Fruit fly (Drosophila melanogaster) whole organism: ENCODE measurements around the gene gish.

ENCODE experiments used
- CG8478 ChIP-seq: fragments of >200 bp; optimal IDR thresholded peaks from 2 replicates; lab custom pipeline; 2018; ENCODE audit warnings: inconsistent platforms
- Dll ChIP-seq: fragments of >200 bp; optimal IDR thresholded peaks from 2 replicates; lab custom pipeline; 2017
- EcR ChIP-seq, 2 experiments: fragments of >200 bp; optimal IDR thresholded peaks; 2 replicates each; lab custom pipeline; 2017; ENCODE audit warnings: missing biosample characterization in 2 of 2, missing genetic modification characterization in 2 of 2, missing genetic modification reagents in 2 of 2
- pan ChIP-seq: fragments of >200 bp; optimal IDR thresholded peaks from 2 replicates; lab custom pipeline; 2017
- psq ChIP-seq: fragments of >200 bp; optimal IDR thresholded peaks from 2 replicates; lab custom pipeline; 2017
- usp ChIP-seq: fragments of >200 bp; optimal IDR thresholded peaks from 2 replicates; lab custom pipeline; 2017; ENCODE audit warnings: missing biosample characterization, missing genetic modification characterization, mixed read lengths

gish gene

dm6 chr3R:16335438-16336073 is 63.3 kb downstream of the gish start:
- no peak for TF ChIP-seq CG8478 (lab: Kevin White, UChicago)
- TF ChIP-seq pan = no peak
- no peak for TF ChIP-seq Dll (lab: Kevin White, UChicago)
- no peak for TF ChIP-seq EcR (GFP tag; optimal IDR thresholded peaks at IDR 0.05; lab: Kevin White, UChicago)
- no peak for TF ChIP-seq usp
- no peak for TF ChIP-seq psq (lab: Kevin White, UChicago)

- TF ChIP-seq pan = no peak
- no peak for TF ChIP-seq psq (lab: Kevin White, UChicago)
- TF ChIP-seq Dll (lab: Kevin White, UChicago) = no peak
- TF ChIP-seq usp = no peak
- no peak for TF ChIP-seq EcR (GFP tag; optimal IDR thresholded peaks at IDR 0.05; lab: Kevin White, UChicago)
- no peak for TF ChIP-seq CG8478 (lab: Kevin White, UChicago)
These were observed 64.2 kb downstream of the gish start for dm6 chr3R:16336327-16337052.

dm6 chr3R:16337053-16337385 is 64.8 kb downstream of the gish start:
- no peak for TF ChIP-seq Dll (lab: Kevin White, UChicago)
- no peak for TF ChIP-seq CG8478 (lab: Kevin White, UChicago)
- no peak for TF ChIP-seq usp
- no peak for TF ChIP-seq EcR (GFP tag; optimal IDR thresholded peaks at IDR 0.05; lab: Kevin White, UChicago)
- no peak for TF ChIP-seq psq (lab: Kevin White, UChicago)
- TF ChIP-seq pan = no peak

- no peak for TF ChIP-seq Dll (lab: Kevin White, UChicago)
- no peak for TF ChIP-seq EcR (GFP tag; optimal IDR thresholded peaks at IDR 0.05; lab: Kevin White, UChicago)
- no peak for TF ChIP-seq CG8478 (lab: Kevin White, UChicago)
- no peak for TF ChIP-seq psq (lab: Kevin White, UChicago)
- no peak for TF ChIP-seq usp
- TF ChIP-seq pan = no peak
These were observed 65.6 kb downstream of the gish start for dm6 chr3R:16337863-16338262.

- TF ChIP-seq CG8478 (lab: Kevin White, UChicago) = no peak
- TF ChIP-seq psq (lab: Kevin White, UChicago) = no peak
- no peak for TF ChIP-seq EcR (GFP tag; optimal IDR thresholded peaks at IDR 0.05; lab: Kevin White, UChicago)
- no peak for TF ChIP-seq Dll (lab: Kevin White, UChicago)
- no peak for TF ChIP-seq pan
- TF ChIP-seq usp = no peak
These were observed 66.1 kb downstream of the gish start for dm6 chr3R:16338342-16338741.

- no peak for TF ChIP-seq pan
- no peak for TF ChIP-seq usp
- TF ChIP-seq CG8478 (lab: Kevin White, UChicago) = no peak
- TF ChIP-seq EcR (GFP tag; optimal IDR thresholded peaks at IDR 0.05; lab: Kevin White, UChicago) = no peak
- TF ChIP-seq psq (lab: Kevin White, UChicago) = no peak
- TF ChIP-seq Dll (lab: Kevin White, UChicago) = no peak
These were observed 67.2 kb downstream of the gish start, which contains the start of gene Sulf1 for dm6 chr3R:16339475-16339874. TSS of gene Sulf1 (minus strand) at chr3R:16339575.

dm6 chr3R:16340610-16341009 is 68.4 kb downstream of the gish start:
- TF ChIP-seq usp = no peak
- TF ChIP-seq pan = no peak
- no peak for TF ChIP-seq psq (lab: Kevin White, UChicago)
- TF ChIP-seq CG8478 (lab: Kevin White, UChicago) = no peak
- no peak for TF ChIP-seq EcR (GFP tag; optimal IDR thresholded peaks at IDR 0.05; lab: Kevin White, UChicago)
- no peak for TF ChIP-seq Dll (lab: Kevin White, UChicago)

- TF ChIP-seq Dll (lab: Kevin White, UChicago) (no peak), CG8478 (lab: Kevin White, UChicago) (no peak), psq (lab: Kevin White, UChicago) (no peak), pan (no peak), EcR (GFP tag; optimal IDR thresholded peaks at IDR 0.05; lab: Kevin White, UChicago) (no peak), usp (no peak)
These were observed 69.6 kb downstream of the gish start, which contains the start of the genes SF2 and pad for dm6 chr3R:16341817-16342374. TSS of gene SF2 (minus strand) at chr3R:16341988. TSS of gene pad (plus strand) at chr3R:16342318.

- TF ChIP-seq EcR (GFP tag; optimal IDR thresholded peaks at IDR 0.05; lab: Kevin White, UChicago) (no peak), CG8478 (lab: Kevin White, UChicago) (no peak), pan (no peak)
These were observed 75.5 kb downstream of the gish start for dm6 chr3R:16347626-16348264.

- no peak for TF ChIP-seq usp
- no peak for TF ChIP-seq EcR (GFP tag; optimal IDR thresholded peaks at IDR 0.05; lab: Kevin White, UChicago)
- no peak for TF ChIP-seq Dll (lab: Kevin White, UChicago)
- no peak for TF ChIP-seq CG8478 (lab: Kevin White, UChicago)
- no peak for TF ChIP-seq psq (lab: Kevin White, UChicago)
- no peak for TF ChIP-seq pan
These were observed 76.0 kb downstream of the gish start for dm6 chr3R:16348289-16348688.

dm6 chr3R:16349111-16349655 is 76.9 kb downstream of the gish start, which contains the start of the genes CG14879 and Manf:
TSS of gene CG14879 (minus strand) at chr3R:16349226.
TSS of gene Manf (plus strand) at chr3R:16349404.
- TF ChIP-seq pan (no peak), EcR (GFP tag; optimal IDR thresholded peaks at IDR 0.05; lab: Kevin White, UChicago) (no peak), CG8478 (lab: Kevin White, UChicago) (no peak), psq (lab: Kevin White, UChicago) (no peak), usp (no peak), Dll (lab: Kevin White, UChicago) (no peak)
